Fruit fly (Drosophila melanogaster) Kc167 (cell line): ENCODE data around the gene dpr2.

ENCODE experiments used
- psq ChIP-seq: fragments of >200 bp; optimal IDR thresholded peaks from 2 replicates; lab custom pipeline; 2017; ENCODE audit warnings: missing external identifiers
- ttk ChIP-seq: sonication (Bioruptor generic); optimal IDR thresholded peaks from 2 replicates; lab custom pipeline; 2017; ENCODE audit warnings: missing external identifiers

- TF ChIP-seq ttk (no peak), psq (lab: Kevin White, UChicago) (no peak)
These were observed 62.3 kb downstream of the dpr2 start, which contains the start of gene CG14070 for dm6 chr2L:10901685-10902084.
